Worm (Caenorhabditis elegans) whole organism, L2 larva: ENCODE data around the gene twk-42.

Experiments used
- C34F6.9 ChIP-seq: fragments of 150-350 bp; optimal IDR thresholded peaks from 2 replicates; lab custom pipeline; 2014; ENCODE audit warnings: missing biosample characterization, missing genetic modification characterization
- F13H6.1 ChIP-seq: sonication (generic microtip); optimal IDR thresholded peaks from 2 replicates; lab custom pipeline; 2016; ENCODE audit warnings: missing genetic modification characterization, missing compliant biosample characterization
- alr-1 ChIP-seq: fragments of 150-350 bp; optimal IDR thresholded peaks from 2 replicates; lab custom pipeline; 2014; ENCODE audit warnings: missing biosample characterization, missing genetic modification characterization
- aly-2 ChIP-seq: fragments of 150-350 bp; optimal IDR thresholded peaks from 2 replicates; lab custom pipeline; 2014; ENCODE audit warnings: missing biosample characterization, missing genetic modification characterization
- blmp-1 ChIP-seq: sonication (generic microtip); optimal IDR thresholded peaks from 2 replicates; lab custom pipeline; 2017; ENCODE audit warnings: missing genetic modification characterization, mild to moderate bottlenecking, missing compliant biosample characterization, antibody characterized with exemption, moderate library complexity; ENCODE audit not compliant: insufficient read depth
- ceh-82 ChIP-seq: fragments of 150-350 bp; optimal IDR thresholded peaks from 2 replicates; lab custom pipeline; 2014; ENCODE audit warnings: missing biosample characterization, missing genetic modification characterization
- crh-2 ChIP-seq: sonication (generic microtip); optimal IDR thresholded peaks from 2 replicates; lab custom pipeline; 2017; ENCODE audit warnings: missing biosample characterization, missing genetic modification characterization
- dmd-4 ChIP-seq: sonication (generic microtip); optimal IDR thresholded peaks from 2 replicates; lab custom pipeline; 2017; ENCODE audit warnings: missing biosample characterization, missing genetic modification characterization
- egl-27 ChIP-seq: sonication (generic microtip); optimal IDR thresholded peaks from 3 replicates; lab custom pipeline; 2017; ENCODE audit warnings: missing biosample characterization, missing genetic modification reagents, missing genetic modification characterization
- elt-3 ChIP-seq: sonication (generic microtip); optimal IDR thresholded peaks from 2 replicates; lab custom pipeline; 2017; ENCODE audit warnings: missing biosample characterization, missing genetic modification characterization
- fos-1 ChIP-seq: fragments of 150-350 bp; optimal IDR thresholded peaks from 2 replicates; lab custom pipeline; 2014; ENCODE audit warnings: missing biosample characterization, missing genetic modification characterization
- gmeb-1 ChIP-seq: fragments of 150-350 bp; optimal IDR thresholded peaks from 2 replicates; lab custom pipeline; 2014; ENCODE audit warnings: missing biosample characterization, missing genetic modification characterization
- lin-11 ChIP-seq: fragments of 150-350 bp; sonication (generic microtip); optimal IDR thresholded peaks from 2 replicates; lab custom pipeline; 2014; ENCODE audit warnings: missing biosample characterization, missing genetic modification characterization, inconsistent platforms, mixed read lengths
- lin-13 ChIP-seq: fragments of 150-350 bp; optimal IDR thresholded peaks from 2 replicates; lab custom pipeline; 2014; ENCODE audit warnings: missing biosample characterization, missing genetic modification reagents, missing genetic modification characterization
- lsy-2 ChIP-seq, 2 experiments: fragments of 150-350 bp in 1 of 2; sonication (generic microtip) in 1 of 2; optimal IDR thresholded peaks; 2 replicates each; lab custom pipeline; 2014 to 2017; ENCODE audit warnings: missing biosample characterization in 2 of 2, missing genetic modification characterization in 2 of 2
- mbf-1 ChIP-seq: sonication (generic microtip); optimal IDR thresholded peaks from 2 replicates; lab custom pipeline; 2017; ENCODE audit warnings: missing biosample characterization, missing genetic modification characterization
- mdl-1 ChIP-seq, 2 experiments: fragments of 150-350 bp in 1 of 2; sonication (generic microtip) in 1 of 2; optimal IDR thresholded peaks; 2 replicates each; lab custom pipeline; 2017; ENCODE audit warnings: missing biosample characterization in 2 of 2, missing genetic modification characterization in 2 of 2
- nhr-11 ChIP-seq: fragments of 150-350 bp; optimal IDR thresholded peaks from 2 replicates; lab custom pipeline; 2014; ENCODE audit warnings: missing biosample characterization, missing genetic modification characterization
- nhr-129 ChIP-seq: fragments of 150-350 bp; optimal IDR thresholded peaks from 2 replicates; lab custom pipeline; 2014; ENCODE audit warnings: missing biosample characterization, missing genetic modification characterization
- nhr-21 ChIP-seq: fragments of 150-350 bp; optimal IDR thresholded peaks from 2 replicates; lab custom pipeline; 2014; ENCODE audit warnings: missing biosample characterization, missing genetic modification characterization
- nhr-237 ChIP-seq: fragments of 150-350 bp; optimal IDR thresholded peaks from 2 replicates; lab custom pipeline; 2014; ENCODE audit warnings: missing biosample characterization, missing genetic modification characterization
- nhr-25 ChIP-seq: fragments of 150-350 bp; sonication (generic microtip); optimal IDR thresholded peaks from 3 replicates; lab custom pipeline; 2014; ENCODE audit warnings: missing biosample characterization, missing genetic modification characterization
- nhr-6 ChIP-seq: fragments of 150-350 bp; optimal IDR thresholded peaks from 2 replicates; lab custom pipeline; 2014; ENCODE audit warnings: missing biosample characterization, missing genetic modification characterization
- peb-1 ChIP-seq: fragments of 150-350 bp; optimal IDR thresholded peaks from 2 replicates; lab custom pipeline; 2014; ENCODE audit warnings: missing biosample characterization, missing genetic modification characterization
- skn-1 ChIP-seq: sonication (generic microtip); optimal IDR thresholded peaks from 2 replicates; lab custom pipeline; 2017; ENCODE audit warnings: missing biosample characterization, missing genetic modification characterization
- sma-3 ChIP-seq: sonication (generic microtip); optimal IDR thresholded peaks from 2 replicates; lab custom pipeline; 2016; ENCODE audit warnings: missing genetic modification reagents, missing genetic modification characterization, missing compliant biosample characterization
- sma-9 ChIP-seq, 2 experiments: fragments of 150-350 bp in 1 of 2; sonication (generic microtip) in 1 of 2; optimal IDR thresholded peaks; 2 replicates each; lab custom pipeline; 2014 to 2016; ENCODE audit warnings: missing genetic modification characterization in 2 of 2, mild to moderate bottlenecking in 1 of 2, missing biosample characterization in 1 of 2, missing compliant biosample characterization in 1 of 2, missing genetic modification reagents in 1 of 2, moderate library complexity in 1 of 2
- unc-55 ChIP-seq: fragments of 150-350 bp; sonication (generic microtip); optimal IDR thresholded peaks from 3 replicates; lab custom pipeline; 2014; ENCODE audit warnings: missing biosample characterization, missing genetic modification reagents, missing genetic modification characterization
- zag-1 ChIP-seq: fragments of 150-350 bp; optimal IDR thresholded peaks from 2 replicates; lab custom pipeline; 2014; ENCODE audit warnings: missing biosample characterization, missing genetic modification characterization
- ztf-11 ChIP-seq: sonication (generic microtip); optimal IDR thresholded peaks from 2 replicates; lab custom pipeline; 2017; ENCODE audit warnings: missing biosample characterization, missing genetic modification characterization
- ztf-4 ChIP-seq: fragments of 150-350 bp; optimal IDR thresholded peaks from 2 replicates; lab custom pipeline; 2014; ENCODE audit warnings: missing biosample characterization, missing genetic modification characterization

The twk-42 gene

ce11 chrV:17724704-17725103 lies 7.7 kb downstream of the twk-42 start, which contains the start of gene fat-5:
Gene fat-5 (plus strand): TSS chrV:17725004.
- no peak for TF ChIP-seq lin-13 (GFP tag; lab: Kevin White, UChicago)
- no peak for TF ChIP-seq sma-3 (GFP tag; lab: Kevin White, UChicago)
- no peak for TF ChIP-seq dmd-4 (tag; lab: Kevin White, UChicago)
- no peak for TF ChIP-seq ztf-11
- no peak for TF ChIP-seq nhr-21
- no peak for TF ChIP-seq aly-2 (tag; lab: Kevin White, UChicago)
- no peak for TF ChIP-seq fos-1 (tag; lab: Kevin White, UChicago)
- TF ChIP-seq C34F6.9 (tag; lab: Kevin White, UChicago): no peak
- TF ChIP-seq mbf-1 (tag; lab: Kevin White, UChicago): no peak
- TF ChIP-seq alr-1 (tag; lab: Kevin White, UChicago): no peak
- TF ChIP-seq crh-2 (tag; lab: Kevin White, UChicago): no peak
- TF ChIP-seq nhr-11 (tag; lab: Kevin White, UChicago): no peak
- no peak for TF ChIP-seq nhr-129
- no peak for TF ChIP-seq ceh-82 (tag; lab: Kevin White, UChicago)
- TF ChIP-seq lsy-2 (tag; optimal IDR thresholded peaks at IDR 0.05; lab: Kevin White, UChicago): no peak
- no peak for TF ChIP-seq lin-11

ce11 chrV:17723142-17723781 lies 9.2 kb downstream of the twk-42 start:
- TF ChIP-seq nhr-237 (no peak), ztf-4 (tag; lab: Kevin White, UChicago) (no peak), ztf-11 (no peak), nhr-21 (no peak), F13H6.1 (no peak), C34F6.9 (tag; lab: Kevin White, UChicago) (no peak), aly-2 (tag; lab: Kevin White, UChicago) (no peak), elt-3 (tag; lab: Kevin White, UChicago) (no peak)

- TF ChIP-seq F13H6.1 (no peak), nhr-21 (no peak), nhr-129 (no peak), nhr-6 (no peak), egl-27 (tag; lab: Kevin White, UChicago) (no peak), alr-1 (tag; lab: Kevin White, UChicago) (no peak), ztf-4 (tag; lab: Kevin White, UChicago) (no peak), mbf-1 (tag; lab: Kevin White, UChicago) (no peak), mdl-1 (tag; optimal IDR thresholded peaks at IDR 0.05; lab: Kevin White, UChicago) (no peak)
Measured at ce11 chrV:17722553-17722952, 9.9 kb downstream of the twk-42 start.

ce11 chrV:17721709-17722108 lies 10.7 kb downstream of the twk-42 start:
- TF ChIP-seq gmeb-1 (tag; lab: Kevin White, UChicago) (peak; percentile 20), nhr-129 (peak; percentile 28), sma-9 (GFP tag; optimal IDR thresholded peaks at IDR 0.05; lab: Kevin White, UChicago) (peak; percentile 62), sma-9 (tag; optimal IDR thresholded peaks at IDR 0.05; lab: Kevin White, UChicago) (no peak), dmd-4 (tag; lab: Kevin White, UChicago) (no peak), fos-1 (tag; lab: Kevin White, UChicago) (peak; percentile 75)

ce11 chrV:17718647-17719046 lies 13.8 kb downstream of the twk-42 start, which contains the start of gene str-77:
Gene str-77 (plus strand): TSS chrV:17718947.
- no peak for TF ChIP-seq C34F6.9 (tag; lab: Kevin White, UChicago)
- TF ChIP-seq unc-55: no peak
- TF ChIP-seq lsy-2 (tag; optimal IDR thresholded peaks at IDR 0.05; lab: Kevin White, UChicago): no peak
- TF ChIP-seq dmd-4 (tag; lab: Kevin White, UChicago): no peak
- no peak for TF ChIP-seq zag-1
- no peak for TF ChIP-seq skn-1
- no peak for TF ChIP-seq gmeb-1 (tag; lab: Kevin White, UChicago)
- no peak for TF ChIP-seq fos-1 (tag; lab: Kevin White, UChicago)
- TF ChIP-seq sma-9 (GFP tag; optimal IDR thresholded peaks at IDR 0.05; lab: Kevin White, UChicago): no peak
- no peak for TF ChIP-seq sma-9 (tag; optimal IDR thresholded peaks at IDR 0.05; lab: Kevin White, UChicago)
- no peak for TF ChIP-seq peb-1 (tag; lab: Kevin White, UChicago)
- no peak for TF ChIP-seq nhr-25 (tag; lab: Kevin White, UChicago)
- TF ChIP-seq blmp-1 (tag; lab: Kevin White, UChicago): no peak
- TF ChIP-seq lin-13 (GFP tag; lab: Kevin White, UChicago): no peak
